Worm (Caenorhabditis elegans) whole organism, L3 larva: ENCODE data around the gene F39D8.3.

ENCODE experiments used
- R02D3.7 ChIP-seq: fragments of 150-350 bp; optimal IDR thresholded peaks from 2 replicates; lab custom pipeline; 2014; ENCODE audit warnings: missing biosample characterization, missing genetic modification characterization
- aly-2 ChIP-seq: fragments of 150-350 bp; optimal IDR thresholded peaks from 2 replicates; lab custom pipeline; 2014; ENCODE audit warnings: missing biosample characterization, missing genetic modification characterization
- ceh-28 ChIP-seq: fragments of 150-350 bp; optimal IDR thresholded peaks from 2 replicates; lab custom pipeline; 2014; ENCODE audit warnings: missing biosample characterization, missing genetic modification reagents, missing genetic modification characterization
- ceh-82 ChIP-seq: fragments of 150-350 bp; optimal IDR thresholded peaks from 2 replicates; lab custom pipeline; 2014; ENCODE audit warnings: missing biosample characterization, missing genetic modification characterization
- ceh-9 ChIP-seq: sonication (generic microtip); optimal IDR thresholded peaks from 2 replicates; lab custom pipeline; 2018; ENCODE audit warnings: missing biosample characterization, missing genetic modification characterization
- daf-12 ChIP-seq: fragments of 150-350 bp; optimal IDR thresholded peaks from 2 replicates; lab custom pipeline; 2014; ENCODE audit warnings: missing biosample characterization, missing genetic modification reagents, missing genetic modification characterization
- egl-5 ChIP-seq: fragments of 150-350 bp; optimal IDR thresholded peaks from 2 replicates; lab custom pipeline; 2017; ENCODE audit warnings: missing biosample characterization, missing genetic modification reagents, missing genetic modification characterization, inconsistent platforms
- elt-1 ChIP-seq: fragments of 150-350 bp; optimal IDR thresholded peaks from 2 replicates; lab custom pipeline; 2014; ENCODE audit warnings: missing biosample characterization, missing genetic modification characterization
- elt-2 ChIP-seq: sonication (generic microtip); optimal IDR thresholded peaks from 2 replicates; lab custom pipeline; 2016; ENCODE audit warnings: missing genetic modification reagents, mild to moderate bottlenecking, missing genetic modification characterization, missing compliant biosample characterization
- elt-3 ChIP-seq, 3 experiments: fragments of 150-350 bp in 1 of 3; sonication (generic microtip) in 2 of 3; optimal IDR thresholded peaks; 2 replicates in 2 of 3; 4 replicates in 1 of 3; lab custom pipeline; 2014 to 2017; ENCODE audit warnings: missing biosample characterization in 3 of 3, missing genetic modification characterization in 3 of 3
- eor-1 ChIP-seq, 2 experiments: fragments of 150-350 bp; optimal IDR thresholded peaks; 2 replicates each; lab custom pipeline; 2014 to 2018; ENCODE audit warnings: missing biosample characterization in 2 of 2, missing genetic modification characterization in 2 of 2
- fkh-10 ChIP-seq: sonication (generic microtip); optimal IDR thresholded peaks from 2 replicates; lab custom pipeline; 2017; ENCODE audit warnings: missing biosample characterization, missing genetic modification reagents, missing genetic modification characterization
- fkh-2 ChIP-seq: fragments of 150-350 bp; optimal IDR thresholded peaks from 2 replicates; lab custom pipeline; 2014; ENCODE audit warnings: missing biosample characterization, missing genetic modification reagents, missing genetic modification characterization
- fos-1 ChIP-seq: fragments of 150-350 bp; optimal IDR thresholded peaks from 2 replicates; lab custom pipeline; 2014; ENCODE audit warnings: missing biosample characterization, missing genetic modification characterization
- hmg-11 ChIP-seq: sonication (generic microtip); optimal IDR thresholded peaks from 2 replicates; lab custom pipeline; 2016; ENCODE audit warnings: missing genetic modification characterization, missing compliant biosample characterization
- jun-1 ChIP-seq: fragments of 150-350 bp; optimal IDR thresholded peaks from 2 replicates; lab custom pipeline; 2014; ENCODE audit warnings: missing biosample characterization, missing genetic modification reagents, missing genetic modification characterization
- lin-39 ChIP-seq: fragments of 150-350 bp; optimal IDR thresholded peaks from 2 replicates; lab custom pipeline; 2018; ENCODE audit warnings: missing biosample characterization, missing genetic modification reagents, missing genetic modification characterization
- lsy-12 ChIP-seq: sonication (generic microtip); optimal IDR thresholded peaks from 2 replicates; lab custom pipeline; 2016; ENCODE audit warnings: mild to moderate bottlenecking, missing genetic modification characterization, missing compliant biosample characterization
- mdl-1 ChIP-seq: fragments of 150-350 bp; optimal IDR thresholded peaks from 2 replicates; lab custom pipeline; 2014; ENCODE audit warnings: missing biosample characterization, missing genetic modification characterization
- nfya-1 ChIP-seq: sonication (generic microtip); optimal IDR thresholded peaks from 2 replicates; lab custom pipeline; 2017; ENCODE audit warnings: missing genetic modification characterization, mild to moderate bottlenecking, missing compliant biosample characterization, antibody characterized with exemption, moderate library complexity; ENCODE audit not compliant: insufficient read depth
- nhr-11 ChIP-seq: fragments of 150-350 bp; optimal IDR thresholded peaks from 2 replicates; lab custom pipeline; 2014; ENCODE audit warnings: missing biosample characterization, missing genetic modification characterization
- nhr-12 ChIP-seq: fragments of 150-350 bp; optimal IDR thresholded peaks from 2 replicates; lab custom pipeline; 2014; ENCODE audit warnings: missing biosample characterization, missing genetic modification characterization
- nhr-23 ChIP-seq: fragments of 150-350 bp; optimal IDR thresholded peaks from 2 replicates; lab custom pipeline; 2014; ENCODE audit warnings: missing biosample characterization, missing genetic modification reagents, missing genetic modification characterization
- nhr-237 ChIP-seq: fragments of 150-350 bp; optimal IDR thresholded peaks from 2 replicates; lab custom pipeline; 2014; ENCODE audit warnings: missing biosample characterization, missing genetic modification characterization
- nhr-25 ChIP-seq: sonication (generic microtip); optimal IDR thresholded peaks from 2 replicates; lab custom pipeline; 2017; ENCODE audit warnings: missing biosample characterization, missing genetic modification characterization
- nhr-28 ChIP-seq: fragments of 150-350 bp; optimal IDR thresholded peaks from 2 replicates; lab custom pipeline; 2014; ENCODE audit warnings: missing biosample characterization, missing genetic modification characterization
- nhr-43 ChIP-seq: sonication (generic microtip); optimal IDR thresholded peaks from 2 replicates; lab custom pipeline; 2016; ENCODE audit warnings: mild to moderate bottlenecking, missing genetic modification characterization, missing compliant biosample characterization; ENCODE audit not compliant: poor library complexity, severe bottlenecking
- nhr-67 ChIP-seq: fragments of 150-350 bp; optimal IDR thresholded peaks from 2 replicates; lab custom pipeline; 2014; ENCODE audit warnings: missing biosample characterization, missing genetic modification characterization
- nhr-76 ChIP-seq: fragments of 150-350 bp; sonication (generic microtip); optimal IDR thresholded peaks from 5 replicates; lab custom pipeline; 2014; ENCODE audit warnings: missing biosample characterization, missing genetic modification characterization
- nhr-77 ChIP-seq: fragments of 150-350 bp; optimal IDR thresholded peaks from 2 replicates; lab custom pipeline; 2014; ENCODE audit warnings: missing biosample characterization, missing genetic modification characterization
- pha-4 ChIP-seq: fragments of 150-350 bp; optimal IDR thresholded peaks from 2 replicates; lab custom pipeline; 2014; ENCODE audit warnings: missing biosample characterization, missing genetic modification reagents, missing genetic modification characterization
- pqm-1 ChIP-seq: fragments of 150-350 bp; optimal IDR thresholded peaks from 2 replicates; lab custom pipeline; 2017; ENCODE audit warnings: missing biosample characterization, missing genetic modification characterization, inconsistent platforms
- skn-1 ChIP-seq: fragments of 150-350 bp; optimal IDR thresholded peaks from 2 replicates; lab custom pipeline; 2014; ENCODE audit warnings: missing biosample characterization, missing genetic modification characterization
- snpc-4 ChIP-seq: fragments of 150-350 bp; optimal IDR thresholded peaks from 2 replicates; lab custom pipeline; 2014; ENCODE audit warnings: missing biosample characterization, missing genetic modification characterization
- tbx-2 ChIP-seq: sonication (generic microtip); optimal IDR thresholded peaks from 2 replicates; lab custom pipeline; 2016; ENCODE audit warnings: mild to moderate bottlenecking, missing genetic modification characterization, missing compliant biosample characterization
- unc-39 ChIP-seq: sonication (generic microtip); optimal IDR thresholded peaks from 4 replicates; lab custom pipeline; 2017; ENCODE audit warnings: missing biosample characterization, missing genetic modification characterization
- unc-62 ChIP-seq: fragments of 150-350 bp; sonication (generic microtip); optimal IDR thresholded peaks from 4 replicates; lab custom pipeline; 2014; ENCODE audit warnings: missing biosample characterization, missing genetic modification reagents, missing genetic modification characterization
- zag-1 ChIP-seq: fragments of 150-350 bp; optimal IDR thresholded peaks from 2 replicates; lab custom pipeline; 2014; ENCODE audit warnings: missing biosample characterization, missing genetic modification characterization
- ztf-11 ChIP-seq: fragments of 150-350 bp; optimal IDR thresholded peaks from 2 replicates; lab custom pipeline; 2014; ENCODE audit warnings: missing biosample characterization, missing genetic modification characterization
- ztf-4 ChIP-seq: fragments of 150-350 bp; optimal IDR thresholded peaks from 2 replicates; lab custom pipeline; 2014; ENCODE audit warnings: missing biosample characterization, missing genetic modification characterization

Gene F39D8.3

ce11 chrX:15380437-15380836 is 40.3 kb upstream of the F39D8.3 start:
- TF ChIP-seq nhr-23 (peak; percentile 61), ceh-82 (tag; lab: Kevin White, UChicago) (no peak), nhr-11 (tag; lab: Kevin White, UChicago) (no peak), snpc-4 (no peak), tbx-2 (no peak), R02D3.7 (tag; lab: Kevin White, UChicago) (no peak)

ce11 chrX:15381486-15381885 is 39.3 kb upstream of the F39D8.3 start:
- TF ChIP-seq R02D3.7 (tag; lab: Kevin White, UChicago) = no peak
- no peak for TF ChIP-seq nhr-28
- TF ChIP-seq unc-62 (GFP tag; lab: Kevin White, UChicago) = no peak
- no peak for TF ChIP-seq nhr-25 (tag; lab: Kevin White, UChicago)
- peak; percentile 73 for TF ChIP-seq fkh-10 (GFP tag; lab: Kevin White, UChicago)
- TF ChIP-seq, all 47 proteins: peak for 1

ce11 chrX:15382256-15382655 is 38.5 kb upstream of the F39D8.3 start:
- no peak for TF ChIP-seq pqm-1 (tag; lab: Kevin White, UChicago)
- TF ChIP-seq nhr-23 = peak; percentile 33
- no peak for TF ChIP-seq fkh-2
- TF ChIP-seq hmg-11 (tag; lab: Kevin White, UChicago) = no peak
- no peak for TF ChIP-seq ceh-9
- no peak for TF ChIP-seq elt-2
- TF ChIP-seq tbx-2 = no peak
- TF ChIP-seq ztf-11 (tag; lab: Kevin White, UChicago) = no peak
- no peak for TF ChIP-seq daf-12 (tag; lab: Kevin White, UChicago)
- TF ChIP-seq nhr-25 (tag; lab: Kevin White, UChicago) = peak; percentile 9
- TF ChIP-seq fkh-10 (GFP tag; lab: Kevin White, UChicago) = no peak
- no peak for TF ChIP-seq jun-1 (tag; lab: Kevin White, UChicago)
- no peak for TF ChIP-seq nhr-12 (tag; lab: Kevin White, UChicago)
- no peak for TF ChIP-seq nhr-11 (tag; lab: Kevin White, UChicago)
- TF ChIP-seq ceh-28 = no peak
- no peak for TF ChIP-seq skn-1 (tag; lab: Kevin White, UChicago)
- TF ChIP-seq ceh-82 (tag; lab: Kevin White, UChicago) = no peak
- peak; percentile 21 for TF ChIP-seq nfya-1
- no peak for TF ChIP-seq nhr-76
- no peak for TF ChIP-seq zag-1
- TF ChIP-seq nhr-237 (tag; lab: Kevin White, UChicago) = no peak
- TF ChIP-seq snpc-4 = no peak
- TF ChIP-seq, all 47 proteins: peak for 3

DNA sequence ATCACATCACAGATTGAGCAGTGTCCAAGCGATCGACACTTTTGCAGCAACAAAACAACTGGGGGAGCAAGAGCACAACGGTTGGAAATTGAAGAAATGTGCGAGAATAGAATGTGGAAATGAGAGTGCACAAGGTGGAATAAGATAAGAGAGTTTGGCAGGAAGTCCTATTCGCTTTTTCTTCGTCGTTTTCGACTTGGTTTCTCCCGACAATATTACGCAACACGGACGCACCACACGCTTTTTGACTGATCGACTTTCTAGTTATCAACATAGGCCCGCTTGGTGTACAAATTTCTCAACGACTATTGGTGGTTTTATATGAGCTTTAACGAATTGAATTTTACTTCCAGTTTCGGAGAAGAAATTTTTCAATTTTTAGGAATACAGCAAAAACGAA is 37.9 kb upstream of the F39D8.3 start:
- TF ChIP-seq nfya-1 = peak; percentile 6
- TF ChIP-seq nhr-12 (tag; lab: Kevin White, UChicago) = no peak
- no peak for TF ChIP-seq fos-1 (tag; lab: Kevin White, UChicago)
- peak; percentile 33 for TF ChIP-seq pqm-1 (tag; lab: Kevin White, UChicago)
- no peak for TF ChIP-seq egl-5 (tag; lab: Kevin White, UChicago)
- TF ChIP-seq lin-39 (tag; lab: Kevin White, UChicago) = peak; percentile 43
- TF ChIP-seq nhr-23 = no peak
- TF ChIP-seq lsy-12 (tag; lab: Kevin White, UChicago) = no peak
- no peak for TF ChIP-seq nhr-28
- no peak for TF ChIP-seq unc-39 (tag; lab: Kevin White, UChicago)
- TF ChIP-seq mdl-1 (tag; lab: Kevin White, UChicago) = no peak
- TF ChIP-seq elt-2 = peak; percentile 46
- no peak for TF ChIP-seq ztf-11 (tag; lab: Kevin White, UChicago)
- TF ChIP-seq jun-1 (tag; lab: Kevin White, UChicago) = no peak
- TF ChIP-seq nhr-67 (tag; lab: Kevin White, UChicago) = no peak
- no peak for TF ChIP-seq nhr-11 (tag; lab: Kevin White, UChicago)

DNA sequence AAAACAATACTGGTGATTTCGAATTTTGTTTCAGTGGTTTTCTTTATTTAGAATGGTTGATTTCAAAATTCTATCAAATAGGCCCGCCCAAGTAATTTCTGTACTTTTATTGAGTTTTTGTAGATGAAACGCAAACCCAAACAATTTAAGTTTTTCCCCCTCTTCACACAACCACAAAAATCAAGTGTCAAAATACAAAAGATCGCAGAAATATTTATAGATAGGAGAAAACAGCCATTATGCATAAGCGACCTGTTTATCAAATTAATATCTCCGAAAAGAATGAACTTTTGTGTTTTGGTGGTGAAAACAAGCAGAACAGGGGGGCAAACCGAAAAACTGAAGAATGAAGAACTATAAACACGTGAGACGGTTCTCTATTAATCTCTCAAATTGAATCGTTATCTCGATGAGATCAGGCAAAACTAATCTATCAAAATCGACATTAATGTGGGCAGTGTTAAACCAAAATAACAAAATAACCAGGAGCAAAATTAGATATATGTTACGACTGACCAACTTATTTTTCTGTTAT is 36.6 kb upstream of the F39D8.3 start:
- TF ChIP-seq nhr-25 (tag; lab: Kevin White, UChicago) (no peak), aly-2 (tag; lab: Kevin White, UChicago) (no peak), fkh-2 (no peak), fkh-10 (GFP tag; lab: Kevin White, UChicago) (no peak), tbx-2 (no peak), lsy-12 (tag; lab: Kevin White, UChicago) (no peak), pha-4 (tag; lab: Kevin White, UChicago) (no peak), elt-1 (tag; lab: Kevin White, UChicago) (peak; percentile 50), unc-62 (GFP tag; lab: Kevin White, UChicago) (no peak), hmg-11 (tag; lab: Kevin White, UChicago) (no peak), nhr-77 (tag; lab: Kevin White, UChicago) (no peak), eor-1 (tag; optimal IDR thresholded peaks at IDR 0.05; lab: Kevin White, UChicago) (no peak), unc-39 (tag; lab: Kevin White, UChicago) (no peak), ceh-28 (no peak), ztf-4 (tag; lab: Kevin White, UChicago) (no peak), nhr-23 (peak; percentile 28), zag-1 (no peak), nhr-43 (tag; lab: Kevin White, UChicago) (peak; percentile 41), elt-3 (tag; optimal IDR thresholded peaks at IDR 0.05; lab: Kevin White, UChicago) (no peak), skn-1 (tag; lab: Kevin White, UChicago) (no peak), egl-5 (tag; lab: Kevin White, UChicago) (no peak)
